Worm (Caenorhabditis elegans) whole organism, L4/young adult: ENCODE measurements around the gene Y27F2A.6.
"Not testable (repeated sequence)": the region's sequence is repeated elsewhere in the genome, so short reads cannot be mapped to it uniquely, and the experiment has no call there.

Source experiments
- W03F9.2 ChIP-seq: fragments of 150-350 bp; optimal IDR thresholded peaks from 2 replicates; lab custom pipeline; 2014; ENCODE audit warnings: missing biosample characterization, missing genetic modification characterization
- dao-5 ChIP-seq: sonication (generic microtip); optimal IDR thresholded peaks from 2 replicates; lab custom pipeline; 2016; ENCODE audit warnings: missing genotype, missing genetic modification characterization, moderate library complexity, missing compliant biosample characterization
- him-1 ChIP-seq: sonication (generic microtip); optimal IDR thresholded peaks from 2 replicates; lab custom pipeline; 2016; ENCODE audit warnings: missing genotype, missing genetic modification reagents, missing genetic modification characterization, missing compliant biosample characterization

The Y27F2A.6 gene

DNA sequence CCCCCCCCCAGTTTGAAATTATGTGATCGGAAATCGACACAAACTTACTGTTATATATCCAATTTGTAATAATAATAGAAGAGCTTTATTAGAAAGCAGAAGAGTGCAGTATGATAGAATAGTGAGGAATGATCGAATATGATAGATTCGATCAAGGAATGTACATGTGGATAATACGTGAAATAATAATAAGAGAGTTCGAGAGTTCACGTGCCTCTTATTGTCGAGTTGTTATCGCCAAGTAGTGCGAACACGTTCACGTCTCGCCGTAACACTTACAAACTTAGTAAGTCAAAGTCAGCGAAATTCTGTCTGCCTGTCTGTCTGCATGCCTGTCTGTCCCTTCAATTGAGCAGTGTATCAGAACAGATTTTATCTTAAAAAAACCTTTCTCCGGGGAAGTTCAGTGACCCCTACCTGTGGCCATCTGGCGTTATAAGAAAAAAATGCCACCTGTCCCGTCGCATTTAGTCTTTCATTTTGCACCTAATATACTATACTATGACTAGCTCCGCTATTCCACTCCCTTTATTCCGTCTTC lies at the start of gene Y27F2A.6, which contains the start of gene Y27F2A.8:
Gene Y27F2A.6, minus strand, starts transcription at position 101 of the 541 bp plus-strand sequence.
Gene Y27F2A.8, plus strand, starts transcription at position 491 of the 541 bp plus-strand sequence.
- not testable (repeated sequence) for TF ChIP-seq dao-5, him-1, W03F9.2 (tag; lab: Kevin White, UChicago)

ce11 chrII:3230422-3230821 lies 47.2 kb upstream of the Y27F2A.6 start, which contains the start of gene srh-297:
Gene srh-297, minus strand, starts transcription at chrII:3230522.
- TF ChIP-seq W03F9.2 (tag; lab: Kevin White, UChicago): no peak
- TF ChIP-seq dao-5 (tag; lab: Kevin White, UChicago): no peak

- TF ChIP-seq W03F9.2 (tag; lab: Kevin White, UChicago) (no peak), him-1 (tag; lab: Kevin White, UChicago) (no peak), dao-5 (tag; lab: Kevin White, UChicago) (no peak)
These were observed 42.6 kb upstream of the Y27F2A.6 start, which contains the start of gene ZC239.17 for ce11 chrII:3225780-3226179. Gene ZC239.17, minus strand, starts transcription at chrII:3225880.

DNA sequence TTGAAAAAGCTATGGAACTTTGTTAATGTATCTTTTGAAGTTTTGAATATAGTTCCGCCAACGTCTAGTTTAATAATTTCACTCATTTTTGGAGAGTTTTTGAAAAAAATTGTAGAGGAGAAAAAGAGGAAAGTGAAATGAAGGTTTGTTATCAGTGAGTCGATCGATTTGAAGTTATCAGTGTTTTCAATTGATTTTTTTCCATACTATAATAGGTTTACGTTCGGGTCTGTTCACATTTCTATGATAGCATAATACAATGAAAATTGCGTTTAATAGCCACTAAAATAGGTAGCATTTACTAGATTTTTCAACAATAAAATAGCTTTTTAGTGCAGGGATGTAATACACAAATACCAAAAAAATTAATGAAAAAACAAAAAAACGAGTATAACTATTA lies 42.0 kb upstream of the Y27F2A.6 start, which contains the start of gene ZC239.16:
Gene ZC239.16, minus strand, starts transcription at position 120 of the 400 bp plus-strand sequence.
- TF ChIP-seq him-1 (tag; lab: Kevin White, UChicago): no peak
- no peak for TF ChIP-seq dao-5 (tag; lab: Kevin White, UChicago)
- TF ChIP-seq W03F9.2 (tag; lab: Kevin White, UChicago): no peak

ce11 chrII:3224631-3225030 lies 41.4 kb upstream of the Y27F2A.6 start, which contains the start of gene ZC239.15:
Gene ZC239.15, minus strand, starts transcription at chrII:3224731.
- no peak for TF ChIP-seq dao-5 (tag; lab: Kevin White, UChicago)
- no peak for TF ChIP-seq W03F9.2 (tag; lab: Kevin White, UChicago)
- no peak for TF ChIP-seq him-1 (tag; lab: Kevin White, UChicago)

DNA sequence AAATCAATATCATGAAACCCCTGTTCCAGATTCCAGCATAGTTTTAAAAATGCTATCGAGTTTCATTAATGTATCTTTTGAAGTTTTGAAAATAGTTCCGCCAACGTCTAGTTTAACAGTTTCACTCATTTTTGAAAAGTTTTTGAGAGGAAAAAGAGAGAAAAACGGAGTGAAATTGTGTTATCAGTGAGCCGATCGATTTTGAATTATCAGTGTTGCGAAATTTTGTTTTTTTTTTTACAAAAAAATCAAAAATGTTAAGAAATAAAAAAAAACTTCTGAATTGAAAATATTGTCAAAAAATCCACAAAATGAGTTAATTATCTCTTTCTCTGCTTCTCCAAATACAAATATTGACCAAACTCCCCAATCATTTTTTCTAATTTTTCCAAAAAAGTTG lies 39.5 kb upstream of the Y27F2A.6 start, which contains the start of gene ZC239.13:
Gene ZC239.13, minus strand, starts transcription at position 154 of the 400 bp plus-strand sequence.
- no peak for TF ChIP-seq dao-5 (tag; lab: Kevin White, UChicago)
- TF ChIP-seq W03F9.2 (tag; lab: Kevin White, UChicago): no peak
- TF ChIP-seq him-1 (tag; lab: Kevin White, UChicago): no peak

DNA sequence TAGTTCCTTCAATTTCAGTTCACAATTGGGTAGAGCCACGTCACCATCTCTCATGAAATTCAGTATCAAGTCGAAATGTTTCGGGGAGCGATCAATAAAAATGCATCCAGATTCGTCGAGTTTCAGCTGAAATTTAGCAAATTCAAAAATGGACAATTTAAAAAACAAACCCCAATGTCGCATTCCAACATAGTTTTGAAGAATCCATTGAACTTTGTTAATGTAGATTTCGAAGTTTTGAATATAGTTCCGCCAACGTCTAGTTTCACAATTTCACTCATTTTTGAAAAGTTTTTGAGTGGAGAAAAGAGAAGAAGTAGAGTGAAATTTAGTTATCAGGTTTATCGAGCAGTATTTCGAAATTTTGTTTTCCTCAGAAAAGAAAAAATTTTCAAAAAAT lies 38.5 kb upstream of the Y27F2A.6 start, which contains the start of gene ZC239.14:
Gene ZC239.14, minus strand, starts transcription at position 305 of the 400 bp plus-strand sequence.
- TF ChIP-seq dao-5 (tag; lab: Kevin White, UChicago) (no peak), him-1 (tag; lab: Kevin White, UChicago) (no peak), W03F9.2 (tag; lab: Kevin White, UChicago) (no peak)

ce11 chrII:3220723-3221122 lies 37.5 kb upstream of the Y27F2A.6 start, which contains the start of gene ZC239.22:
Gene ZC239.22, minus strand, starts transcription at chrII:3220823.
- no peak for TF ChIP-seq dao-5 (tag; lab: Kevin White, UChicago)
- TF ChIP-seq him-1 (tag; lab: Kevin White, UChicago): no peak
- TF ChIP-seq W03F9.2 (tag; lab: Kevin White, UChicago): no peak

DNA sequence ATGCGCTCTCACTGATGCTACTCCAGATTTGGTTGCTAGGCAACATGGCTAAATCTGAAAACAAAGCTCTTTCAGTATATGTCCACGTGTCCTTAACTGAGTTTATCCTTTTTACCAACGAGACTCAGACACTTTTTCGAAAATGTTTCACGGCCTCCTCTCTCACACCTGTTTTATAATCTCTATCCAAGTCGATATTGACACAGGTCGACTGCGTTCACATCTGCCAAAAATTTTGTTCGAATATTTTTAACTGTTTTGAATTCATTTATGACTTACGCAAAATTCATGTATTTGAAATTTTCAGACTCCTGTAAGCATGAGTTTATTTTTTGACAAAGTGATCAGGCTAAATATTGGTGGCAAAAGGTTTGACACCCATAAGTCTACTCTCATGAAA lies 32.6 kb upstream of the Y27F2A.6 start, which contains the start of gene ZC239.3:
Gene ZC239.3, plus strand, starts transcription at position 301 of the 400 bp plus-strand sequence.
- TF ChIP-seq W03F9.2, him-1, dao-5 (tag; lab: Kevin White, UChicago): not testable (repeated sequence)

DNA sequence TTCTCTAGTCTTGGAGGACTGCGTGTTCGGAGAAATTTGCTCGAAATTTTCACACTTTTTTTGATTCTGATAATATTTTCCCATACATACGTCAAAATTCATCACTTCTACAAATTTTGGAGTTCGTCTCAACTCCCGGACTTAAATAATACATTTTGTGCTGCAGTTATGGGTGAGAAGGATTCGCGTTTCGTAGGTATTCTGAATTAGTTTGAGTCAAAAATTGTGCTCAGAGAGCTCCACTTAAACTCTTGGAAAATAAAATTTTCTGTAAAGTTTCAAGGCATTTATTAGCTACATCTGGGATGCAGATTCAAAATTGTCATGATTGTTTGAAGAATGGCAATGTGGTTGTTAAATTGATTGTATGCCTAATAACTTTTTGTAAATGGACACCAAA lies 30.7 kb upstream of the Y27F2A.6 start, which contains the start of gene ZC239.4:
Gene ZC239.4, plus strand, starts transcription at position 301 of the 400 bp plus-strand sequence.
- TF ChIP-seq dao-5 (tag; lab: Kevin White, UChicago) (no peak), W03F9.2 (tag; lab: Kevin White, UChicago) (no peak), him-1 (tag; lab: Kevin White, UChicago) (no peak)

- TF ChIP-seq W03F9.2 (tag; lab: Kevin White, UChicago): no peak
- TF ChIP-seq dao-5 (tag; lab: Kevin White, UChicago): no peak
- TF ChIP-seq him-1 (tag; lab: Kevin White, UChicago): no peak
These were observed 27.2 kb upstream of the Y27F2A.6 start, which contains the start of gene ZC239.5 for ce11 chrII:3210365-3210764. Gene ZC239.5, plus strand, starts transcription at chrII:3210665.

- TF ChIP-seq him-1 (tag; lab: Kevin White, UChicago): no peak
- TF ChIP-seq W03F9.2 (tag; lab: Kevin White, UChicago): no peak
- TF ChIP-seq dao-5 (tag; lab: Kevin White, UChicago): no peak
These were observed 26.1 kb upstream of the Y27F2A.6 start, which contains the start of gene ZC239.6 for ce11 chrII:3209251-3209650. Gene ZC239.6, plus strand, starts transcription at chrII:3209631.

ce11 chrII:3208679-3209078 lies 25.5 kb upstream of the Y27F2A.6 start, which contains the start of gene sdz-35:
Gene sdz-35, minus strand, starts transcription at chrII:3208779.
- TF ChIP-seq W03F9.2 (tag; lab: Kevin White, UChicago) (no peak), dao-5 (tag; lab: Kevin White, UChicago) (no peak), him-1 (tag; lab: Kevin White, UChicago) (no peak)
